Fruit fly (Drosophila melanogaster): Measurements from ENCODE around the gene Pak3.

Gene Pak3

dm6 chr3R:16469501-16470263 lies 16.1 kb upstream of the Pak3 start, which contains the start of the genes CG42232 and CSN5 (continued):
- peak; percentile 39; the same call in 1 of the 3 replicates for TF ChIP-seq tgo (GFP tag; IDR thresholded peaks at IDR 0.05)
- peak; percentile 69 for TF ChIP-seq slbo (GFP tag; IDR thresholded peaks at IDR 0.05)
- TF ChIP-seq CG14014 (GFP tag; IDR thresholded peaks at IDR 0.05): peak; percentile 55; the same call in 1 of the 2 replicates
- TF ChIP-seq ttk (GFP tag; IDR thresholded peaks at IDR 0.05): peak; percentile 45; the same call in 1 of the 2 replicates
- no peak for TF ChIP-seq Stat92E (GFP tag; optimal IDR thresholded peaks at IDR 0.05)
- TF ChIP-seq bigmax (GFP tag; optimal IDR thresholded peaks at IDR 0.05): no peak
- peak; percentile 51 for TF ChIP-seq CG18262 (tag; optimal IDR thresholded peaks at IDR 0.05)
- TF ChIP-seq Fer2 (tag; optimal IDR thresholded peaks at IDR 0.05): peak; percentile 47
- peak in 1 of 2 experiments; percentile 36 for TF ChIP-seq Pdp1 (GFP tag; optimal IDR thresholded peaks at IDR 0.05)
- no peak for TF ChIP-seq Eip74EF (GFP tag; optimal IDR thresholded peaks at IDR 0.05)
- peak; percentile 32; the same call in 1 of the 2 replicates for TF ChIP-seq CG1024 (GFP tag; IDR thresholded peaks at IDR 0.05)
- peak; percentile 39 for TF ChIP-seq CG16863 (GFP tag; optimal IDR thresholded peaks at IDR 0.05)
- TF ChIP-seq Lim3 (GFP tag; IDR thresholded peaks at IDR 0.05): no peak
- TF ChIP-seq da (GFP tag; optimal IDR thresholded peaks at IDR 0.05): no peak
- TF ChIP-seq NFAT (GFP tag; IDR thresholded peaks at IDR 0.05): no peak
- TF ChIP-seq Sin3A (optimal IDR thresholded peaks at IDR 0.05): peak; percentile 18
- TF ChIP-seq CG16815 (GFP tag; optimal IDR thresholded peaks at IDR 0.05): peak; percentile 19
- no peak for TF ChIP-seq slp2 (GFP tag; optimal IDR thresholded peaks at IDR 0.05)
- peak; percentile 37 for TF ChIP-seq chn (GFP tag; optimal IDR thresholded peaks at IDR 0.05)
- TF ChIP-seq NC2β (GFP tag; optimal IDR thresholded peaks at IDR 0.05): peak; percentile 40
- TF ChIP-seq Camta (GFP tag; optimal IDR thresholded peaks at IDR 0.05): peak; percentile 22
- no peak for TF ChIP-seq hb (GFP tag; IDR thresholded peaks at IDR 0.05; ENCODE audit: partially characterized antibody)
- peak; percentile 17 for TF ChIP-seq gfzf (GFP tag; optimal IDR thresholded peaks at IDR 0.05)
- TF ChIP-seq Ets65A (GFP tag): peak; percentile 91
- peak; percentile 9 for TF ChIP-seq CG18619 (GFP tag; optimal IDR thresholded peaks at IDR 0.05)
- peak; percentile 37 for TF ChIP-seq maf-S (GFP tag; optimal IDR thresholded peaks at IDR 0.05)
- no peak for TF ChIP-seq CG12219 (GFP tag; optimal IDR thresholded peaks at IDR 0.05)
- TF ChIP-seq CG2116 (GFP tag; optimal IDR thresholded peaks at IDR 0.05): peak; percentile 67
- TF ChIP-seq lov (optimal IDR thresholded peaks at IDR 0.05): no peak
- TF ChIP-seq lov (GFP tag; IDR thresholded peaks at IDR 0.05): no peak
- TF ChIP-seq CG9437 (GFP tag; optimal IDR thresholded peaks at IDR 0.05): peak; percentile 59
- peak; percentile 44 for TF ChIP-seq ems (GFP tag; optimal IDR thresholded peaks at IDR 0.05)
- TF ChIP-seq lbe (GFP tag; optimal IDR thresholded peaks at IDR 0.05): no peak
- peak; percentile 47; the same call in 1 of the 2 replicates for TF ChIP-seq ara (GFP tag; IDR thresholded peaks at IDR 0.05)
- peak; percentile 25; the same call in 1 of the 2 replicates for TF ChIP-seq lmd (GFP tag; IDR thresholded peaks at IDR 0.05)
- no peak for TF ChIP-seq Lhr (GFP tag; optimal IDR thresholded peaks at IDR 0.05)
- TF ChIP-seq mld (GFP tag; IDR thresholded peaks at IDR 0.05; ENCODE audit: partially characterized antibody): no peak
- TF ChIP-seq nom (GFP tag; optimal IDR thresholded peaks at IDR 0.05): no peak
- TF ChIP-seq Sry-β (GFP tag; optimal IDR thresholded peaks at IDR 0.05): no peak
- TF ChIP-seq run (tag; optimal IDR thresholded peaks at IDR 0.05): peak; percentile 17
- peak; percentile 36; the same call in 1 of the 2 replicates for TF ChIP-seq hbn (GFP tag; IDR thresholded peaks at IDR 0.05; ENCODE audit: partially characterized antibody)
- no peak for TF ChIP-seq CG3726 (GFP tag; IDR thresholded peaks at IDR 0.05)
- TF ChIP-seq GATAe (GFP tag; conservative IDR thresholded peaks at IDR 0.05): no peak
- peak; percentile 23; the same call in 1 of the 3 replicates for TF ChIP-seq H15 (GFP tag; IDR thresholded peaks at IDR 0.05)
- TF ChIP-seq CG17186 (GFP tag; optimal IDR thresholded peaks at IDR 0.05): peak; percentile 58
- TF ChIP-seq esg (GFP tag; conservative IDR thresholded peaks at IDR 0.05): no peak
- TF ChIP-seq pho (GFP tag; optimal IDR thresholded peaks at IDR 0.05): peak; percentile 55
- TF ChIP-seq CG3065 (GFP tag; optimal IDR thresholded peaks at IDR 0.05): no peak
- peak; percentile 67 for TF ChIP-seq CG1602 (GFP tag; optimal IDR thresholded peaks at IDR 0.05)
